Worm (Caenorhabditis elegans) whole organism, late embryonic: Measurements from ENCODE around the gene lin-7.
A peak's percentile ranks its signal among the peaks of the same experiment; 100 is the strongest.

Experiments
- C08G9.2 ChIP-seq: sonication (generic microtip); optimal IDR thresholded peaks from 2 replicates; lab custom pipeline; 2016; ENCODE audit warnings: mild to moderate bottlenecking, missing genetic modification characterization, moderate library complexity, missing compliant biosample characterization
- C38D4.7 ChIP-seq: fragments of 200-800 bp; sonication (Bioruptor generic); optimal IDR thresholded peaks from 2 replicates; lab custom pipeline; 2018; ENCODE audit warnings: mild to moderate bottlenecking, missing genetic modification characterization, moderate library complexity, missing compliant biosample characterization
- K02D7.2 ChIP-seq: sonication (generic microtip); optimal IDR thresholded peaks from 2 replicates; lab custom pipeline; 2017; ENCODE audit warnings: mild to moderate bottlenecking, missing genetic modification characterization, missing compliant biosample characterization
- K09A11.1 ChIP-seq: sonication (generic microtip); optimal IDR thresholded peaks from 2 replicates; lab custom pipeline; 2017; ENCODE audit warnings: antibody characterized with exemption, mild to moderate bottlenecking, missing genetic modification characterization, missing compliant biosample characterization; ENCODE audit not compliant: insufficient read depth
- ama-1 ChIP-seq: fragments of 150-350 bp; optimal IDR thresholded peaks from 2 replicates; lab custom pipeline; 2014
- ceh-14 ChIP-seq: sonication (generic microtip); optimal IDR thresholded peaks from 2 replicates; lab custom pipeline; 2016; ENCODE audit warnings: missing genotype, missing genetic modification characterization, missing compliant biosample characterization
- ceh-22 ChIP-seq: sonication (generic microtip); optimal IDR thresholded peaks from 2 replicates; lab custom pipeline; 2017; ENCODE audit warnings: missing biosample characterization, missing genetic modification characterization
- ceh-30 ChIP-seq: fragments of 150-350 bp; optimal IDR thresholded peaks from 2 replicates; lab custom pipeline; 2014; ENCODE audit warnings: missing biosample characterization, missing genetic modification characterization
- ceh-31 ChIP-seq: sonication (generic microtip); optimal IDR thresholded peaks from 2 replicates; lab custom pipeline; 2016; ENCODE audit warnings: missing genetic modification characterization, missing compliant biosample characterization
- ceh-9 ChIP-seq: sonication (generic microtip); optimal IDR thresholded peaks from 2 replicates; lab custom pipeline; 2016; ENCODE audit warnings: mild to moderate bottlenecking, missing genetic modification characterization, inconsistent platforms, missing compliant biosample characterization
- che-1 ChIP-seq: sonication (generic microtip); optimal IDR thresholded peaks from 2 replicates; lab custom pipeline; 2016; ENCODE audit warnings: mild to moderate bottlenecking, missing genetic modification characterization, missing compliant biosample characterization
- dve-1 ChIP-seq: sonication (generic microtip); optimal IDR thresholded peaks from 2 replicates; lab custom pipeline; 2017; ENCODE audit warnings: antibody characterized with exemption, mild to moderate bottlenecking, missing genetic modification characterization, missing compliant biosample characterization
- elt-2 ChIP-seq: sonication (generic microtip); optimal IDR thresholded peaks from 2 replicates; lab custom pipeline; 2016; ENCODE audit warnings: missing genetic modification reagents, missing genetic modification characterization, missing compliant biosample characterization
- fax-1 ChIP-seq: sonication (generic microtip); optimal IDR thresholded peaks from 2 replicates; lab custom pipeline; 2016; ENCODE audit warnings: missing genotype, missing genetic modification characterization, missing compliant biosample characterization
- fkh-6 ChIP-seq: sonication (generic microtip); optimal IDR thresholded peaks from 2 replicates; lab custom pipeline; 2016; ENCODE audit warnings: missing genetic modification characterization, missing compliant biosample characterization
- gmeb-2 ChIP-seq: sonication (generic microtip); optimal IDR thresholded peaks from 2 replicates; lab custom pipeline; 2016; ENCODE audit warnings: missing genetic modification characterization, inconsistent platforms, missing compliant biosample characterization
- hlh-30 ChIP-seq: sonication (generic microtip); optimal IDR thresholded peaks from 2 replicates; lab custom pipeline; 2017; ENCODE audit warnings: antibody characterized with exemption, missing genetic modification characterization, missing compliant biosample characterization; ENCODE audit not compliant: insufficient read depth
- hlh-6 ChIP-seq: sonication (generic microtip); optimal IDR thresholded peaks from 2 replicates; lab custom pipeline; 2016; ENCODE audit warnings: missing genotype, missing genetic modification characterization, missing compliant biosample characterization
- lim-6 ChIP-seq: sonication (generic microtip); optimal IDR thresholded peaks from 2 replicates; lab custom pipeline; 2016; ENCODE audit warnings: missing genetic modification characterization, missing compliant biosample characterization
- madf-2 ChIP-seq: sonication (generic microtip); optimal IDR thresholded peaks from 2 replicates; lab custom pipeline; 2017; ENCODE audit warnings: missing genetic modification characterization, missing compliant biosample characterization
- nfya-1 ChIP-seq: sonication (generic microtip); optimal IDR thresholded peaks from 2 replicates; lab custom pipeline; 2017; ENCODE audit warnings: missing genetic modification characterization, mild to moderate bottlenecking, missing compliant biosample characterization, antibody characterized with exemption, moderate library complexity
- nhr-232 ChIP-seq: sonication (generic microtip); optimal IDR thresholded peaks from 2 replicates; lab custom pipeline; 2016; ENCODE audit warnings: missing genetic modification characterization, missing compliant biosample characterization
- pax-1 ChIP-seq: fragments of 150-350 bp; optimal IDR thresholded peaks from 2 replicates; lab custom pipeline; 2014; ENCODE audit warnings: missing biosample characterization, missing genetic modification characterization
- pha-4 ChIP-seq: fragments of 150-350 bp; optimal IDR thresholded peaks from 2 replicates; lab custom pipeline; 2018; ENCODE audit warnings: missing biosample characterization, missing genetic modification reagents, missing genetic modification characterization
- rnt-1 ChIP-seq: sonication (generic microtip); optimal IDR thresholded peaks from 2 replicates; lab custom pipeline; 2016; ENCODE audit warnings: missing genetic modification characterization, missing compliant biosample characterization
- sox-4 ChIP-seq: sonication (generic microtip); optimal IDR thresholded peaks from 2 replicates; lab custom pipeline; 2017; ENCODE audit warnings: mild to moderate bottlenecking, missing genetic modification characterization, inconsistent platforms, missing compliant biosample characterization
- tbx-2 ChIP-seq: sonication (generic microtip); optimal IDR thresholded peaks from 2 replicates; lab custom pipeline; 2016; ENCODE audit warnings: missing genetic modification characterization, missing compliant biosample characterization
- tbx-7 ChIP-seq: sonication (generic microtip); optimal IDR thresholded peaks from 2 replicates; lab custom pipeline; 2016; ENCODE audit warnings: missing genotype, missing genetic modification characterization, missing compliant biosample characterization
- ttx-3 ChIP-seq: sonication (generic microtip); optimal IDR thresholded peaks from 2 replicates; lab custom pipeline; 2016; ENCODE audit warnings: missing genetic modification reagents, missing genetic modification characterization, missing compliant biosample characterization
- unc-3 ChIP-seq, 2 experiments: fragments of 200-800 bp in 1 of 2; sonication (Bioruptor generic) in 1 of 2; sonication (generic microtip) in 1 of 2; conservative IDR thresholded peaks in 1 of 2; optimal IDR thresholded peaks in 1 of 2; 2 replicates each; pipeline versions ENCODE4 v1.3.6 to Lab custom; 2016 to 2022; ENCODE audit warnings: missing compliant biosample characterization in 2 of 2, missing genetic modification characterization in 2 of 2, missing genetic modification reagents in 1 of 2
- unc-42 ChIP-seq: sonication (generic microtip); optimal IDR thresholded peaks from 2 replicates; lab custom pipeline; 2016; ENCODE audit warnings: missing genotype, missing genetic modification characterization, missing compliant biosample characterization
- unc-55 ChIP-seq: sonication (generic microtip); optimal IDR thresholded peaks from 2 replicates; lab custom pipeline; 2017; ENCODE audit warnings: missing biosample characterization, missing genetic modification reagents, missing genetic modification characterization
- unc-86 ChIP-seq: sonication (generic microtip); optimal IDR thresholded peaks from 2 replicates; lab custom pipeline; 2016; ENCODE audit warnings: missing genetic modification characterization, missing compliant biosample characterization

The lin-7 gene

DNA sequence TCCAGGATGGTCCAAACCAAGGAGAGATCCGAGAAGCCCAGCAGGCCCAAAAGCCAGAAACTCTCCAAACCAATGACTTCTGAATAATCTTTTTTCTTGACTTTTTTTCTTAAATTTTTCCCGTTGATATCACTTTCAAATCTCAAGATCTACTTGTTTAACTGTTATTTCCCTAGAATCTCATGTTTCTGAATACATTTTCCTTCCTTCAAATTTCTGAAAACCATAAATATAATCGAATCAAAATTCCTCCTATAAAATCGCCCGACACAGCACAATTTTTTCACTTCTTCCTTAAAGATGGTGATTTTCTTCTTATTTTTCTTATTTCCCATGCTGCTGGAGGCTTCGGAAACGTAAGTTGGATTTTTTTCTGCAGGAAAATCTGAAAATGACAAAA lies 39.0 kb upstream of the lin-7 start, which contains the start of gene F26H11.8:
Gene F26H11.8 (plus strand): TSS at position 301 of the 400 bp plus-strand sequence.
- no peak for TF ChIP-seq gmeb-2
- TF ChIP-seq, all 69 proteins: peak for 0

DNA sequence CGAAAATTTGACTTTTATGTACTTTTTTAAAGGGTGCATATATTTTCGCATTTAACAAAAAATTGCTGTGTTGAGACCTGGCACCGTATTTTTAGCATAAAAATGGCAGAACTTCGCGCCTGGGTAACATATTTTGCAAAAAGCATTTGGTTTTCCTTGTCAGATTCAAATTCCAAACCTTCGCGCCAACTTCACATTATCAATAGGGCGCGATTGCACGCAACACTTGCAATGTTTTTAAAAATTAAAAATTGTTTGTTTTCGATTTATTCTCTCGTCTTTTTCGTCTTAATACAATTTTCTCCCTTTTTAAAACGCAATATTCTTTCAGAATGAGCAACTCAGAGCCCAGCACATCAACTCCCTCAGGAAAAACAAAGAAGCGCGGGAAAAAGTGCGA lies 34.4 kb upstream of the lin-7 start, which contains the start of gene mes-2:
Gene mes-2 (plus strand): TSS at position 330 of the 400 bp plus-strand sequence.
- TF ChIP-seq unc-3 (GFP tag; conservative IDR thresholded peaks at IDR 0.05; lab: Robert Waterston, UW), result no peak
- no peak for TF ChIP-seq unc-3 (tag; optimal IDR thresholded peaks at IDR 0.05; lab: Kevin White, UChicago)
- peak; percentile 33 for TF ChIP-seq dve-1 (tag; lab: Kevin White, UChicago)
- peak; percentile 30 for TF ChIP-seq nfya-1 (tag; lab: Kevin White, UChicago)
- no peak for TF ChIP-seq ama-1 (lab: Kevin White, UChicago)
- peak; percentile 13 for TF ChIP-seq unc-55 (GFP tag; lab: Kevin White, UChicago)
- TF ChIP-seq elt-2 (tag; lab: Kevin White, UChicago), result peak; percentile 12
- peak; percentile 17 for TF ChIP-seq ceh-31 (tag; lab: Kevin White, UChicago)
- peak; percentile 27 for TF ChIP-seq tbx-2 (tag; lab: Kevin White, UChicago)
- TF ChIP-seq lim-6 (tag; lab: Kevin White, UChicago), result no peak
- peak; percentile 0 for TF ChIP-seq che-1
- no peak for TF ChIP-seq sox-4 (tag; lab: Kevin White, UChicago)
- TF ChIP-seq pha-4, result no peak
- TF ChIP-seq nhr-232 (tag; lab: Kevin White, UChicago), result no peak
- TF ChIP-seq unc-42 (tag; lab: Kevin White, UChicago), result peak; percentile 47
- TF ChIP-seq ceh-14 (tag; lab: Kevin White, UChicago), result no peak
- TF ChIP-seq K02D7.2 (tag; lab: Kevin White, UChicago), result no peak
- TF ChIP-seq ceh-30 (tag; lab: Kevin White, UChicago), result peak; percentile 11

DNA sequence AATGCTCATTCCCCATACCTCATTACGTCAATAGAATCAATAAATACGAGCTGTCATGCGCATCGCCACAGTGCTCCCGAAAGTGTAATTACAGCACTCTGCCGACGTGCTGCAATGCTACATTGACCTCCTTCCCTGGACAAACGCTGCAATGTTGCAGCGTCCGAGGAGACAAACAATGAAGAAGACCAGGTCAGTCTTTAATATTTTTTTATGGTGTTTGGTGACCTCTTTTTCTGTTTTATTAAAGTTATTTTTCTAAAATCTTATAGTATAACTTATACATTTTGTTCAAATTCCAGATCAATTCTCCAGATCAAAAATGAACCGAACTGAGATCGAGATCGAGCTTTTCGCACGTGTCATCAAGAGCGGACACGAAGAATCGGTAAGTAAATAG lies 32.2 kb upstream of the lin-7 start, which contains the start of gene sdz-26:
Gene sdz-26 (plus strand): TSS at position 301 of the 400 bp plus-strand sequence.
- TF ChIP-seq ttx-3 (tag; lab: Kevin White, UChicago) (no peak), rnt-1 (tag; lab: Kevin White, UChicago) (no peak), ceh-9 (tag; lab: Kevin White, UChicago) (no peak), madf-2 (tag; lab: Kevin White, UChicago) (no peak), fax-1 (tag; lab: Kevin White, UChicago) (no peak), K09A11.1 (tag; lab: Kevin White, UChicago) (no peak), ceh-22 (tag; lab: Kevin White, UChicago) (no peak), unc-86 (no peak), fkh-6 (no peak), unc-55 (GFP tag; lab: Kevin White, UChicago) (no peak)
- TF ChIP-seq, all 69 proteins: peak for 0

DNA sequence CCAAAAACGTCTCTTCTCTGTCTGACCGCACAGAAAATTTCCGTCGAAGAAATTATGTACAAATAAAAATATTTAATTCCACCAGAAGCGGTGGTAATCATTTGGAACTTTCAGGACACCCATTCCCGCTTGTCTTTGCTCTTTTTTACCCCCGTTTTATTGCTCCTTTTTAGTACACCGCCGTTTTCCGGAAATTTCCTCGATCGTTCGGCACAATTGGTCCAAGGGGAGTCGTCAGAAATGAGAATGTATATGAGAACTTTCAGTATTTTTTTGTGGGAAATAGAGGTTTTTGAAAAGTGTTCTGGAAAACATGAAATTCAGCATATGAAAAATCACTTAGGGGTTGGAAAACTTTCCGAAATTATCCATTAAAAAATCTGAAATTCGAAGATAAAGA lies 31.6 kb upstream of the lin-7 start:
- no peak for TF ChIP-seq pax-1 (tag; lab: Kevin White, UChicago)
- TF ChIP-seq, all 69 proteins: peak for 0

ce11 chrII:14377796-14378195 lies 28.6 kb upstream of the lin-7 start, which contains the start of gene acr-20:
acr-20 (minus strand) TSS chrII:14377896.
- TF ChIP-seq elt-2 (tag; lab: Kevin White, UChicago) (no peak), C38D4.7 (GFP tag; lab: Kevin White, UChicago) (no peak), tbx-7 (no peak), madf-2 (tag; lab: Kevin White, UChicago) (no peak), hlh-30 (peak; percentile 15), C08G9.2 (no peak)
- TF ChIP-seq, all 69 proteins: peak for 1

ce11 chrII:14374594-14374993 lies 25.4 kb upstream of the lin-7 start:
- TF ChIP-seq hlh-6 (tag; lab: Kevin White, UChicago) (no peak), dve-1 (tag; lab: Kevin White, UChicago) (peak; percentile 57)
